Worm (Caenorhabditis elegans) whole organism, L2 larva: ENCODE results near the gene C07E3.9.

Experiments used
- C34F6.9 ChIP-seq: fragments of 150-350 bp; optimal IDR thresholded peaks from 2 replicates; lab custom pipeline; 2014; ENCODE audit warnings: missing biosample characterization, missing genetic modification characterization
- F13H6.1 ChIP-seq: sonication (generic microtip); optimal IDR thresholded peaks from 2 replicates; lab custom pipeline; 2016; ENCODE audit warnings: missing genetic modification characterization, missing compliant biosample characterization
- R02D3.7 ChIP-seq: fragments of 150-350 bp; optimal IDR thresholded peaks from 2 replicates; lab custom pipeline; 2014; ENCODE audit warnings: missing biosample characterization, missing genetic modification characterization
- ZK546.5 ChIP-seq: sonication (generic microtip); optimal IDR thresholded peaks from 2 replicates; lab custom pipeline; 2017; ENCODE audit warnings: missing biosample characterization, missing genetic modification characterization
- aly-2 ChIP-seq: fragments of 150-350 bp; optimal IDR thresholded peaks from 2 replicates; lab custom pipeline; 2014; ENCODE audit warnings: missing biosample characterization, missing genetic modification characterization
- ama-1 ChIP-seq: fragments of 150-350 bp; optimal IDR thresholded peaks from 2 replicates; lab custom pipeline; 2018; ENCODE audit warnings: inconsistent platforms
- blmp-1 ChIP-seq: sonication (generic microtip); optimal IDR thresholded peaks from 2 replicates; lab custom pipeline; 2017; ENCODE audit warnings: missing genetic modification characterization, mild to moderate bottlenecking, missing compliant biosample characterization, antibody characterized with exemption, moderate library complexity; ENCODE audit not compliant: insufficient read depth
- ceh-82 ChIP-seq: fragments of 150-350 bp; optimal IDR thresholded peaks from 2 replicates; lab custom pipeline; 2014; ENCODE audit warnings: missing biosample characterization, missing genetic modification characterization
- crh-2 ChIP-seq: sonication (generic microtip); optimal IDR thresholded peaks from 2 replicates; lab custom pipeline; 2017; ENCODE audit warnings: missing biosample characterization, missing genetic modification characterization
- elt-1 ChIP-seq: fragments of 150-350 bp; optimal IDR thresholded peaks from 2 replicates; lab custom pipeline; 2014; ENCODE audit warnings: missing biosample characterization, missing genetic modification characterization
- elt-3 ChIP-seq: sonication (generic microtip); optimal IDR thresholded peaks from 2 replicates; lab custom pipeline; 2017; ENCODE audit warnings: missing biosample characterization, missing genetic modification characterization
- gmeb-1 ChIP-seq: fragments of 150-350 bp; optimal IDR thresholded peaks from 2 replicates; lab custom pipeline; 2014; ENCODE audit warnings: missing biosample characterization, missing genetic modification characterization
- lin-13 ChIP-seq: fragments of 150-350 bp; optimal IDR thresholded peaks from 2 replicates; lab custom pipeline; 2014; ENCODE audit warnings: missing biosample characterization, missing genetic modification reagents, missing genetic modification characterization
- lin-39 ChIP-seq: fragments of 150-350 bp; optimal IDR thresholded peaks from 2 replicates; lab custom pipeline; 2014; ENCODE audit warnings: missing biosample characterization, missing genetic modification reagents, missing genetic modification characterization
- lsy-2 ChIP-seq, 2 experiments: fragments of 150-350 bp in 1 of 2; sonication (generic microtip) in 1 of 2; optimal IDR thresholded peaks; 2 replicates each; lab custom pipeline; 2014 to 2017; ENCODE audit warnings: missing biosample characterization in 2 of 2, missing genetic modification characterization in 2 of 2
- mab-5 ChIP-seq: fragments of 150-350 bp; optimal IDR thresholded peaks from 2 replicates; lab custom pipeline; 2014; ENCODE audit warnings: missing biosample characterization, missing genetic modification characterization
- mdl-1 ChIP-seq, 2 experiments: fragments of 150-350 bp in 1 of 2; sonication (generic microtip) in 1 of 2; optimal IDR thresholded peaks; 2 replicates each; lab custom pipeline; 2017; ENCODE audit warnings: missing biosample characterization in 2 of 2, missing genetic modification characterization in 2 of 2
- nhr-10 ChIP-seq: sonication (generic microtip); optimal IDR thresholded peaks from 2 replicates; lab custom pipeline; 2017; ENCODE audit warnings: missing biosample characterization, missing genetic modification characterization
- nhr-11 ChIP-seq: fragments of 150-350 bp; optimal IDR thresholded peaks from 2 replicates; lab custom pipeline; 2014; ENCODE audit warnings: missing biosample characterization, missing genetic modification characterization
- nhr-12 ChIP-seq: fragments of 150-350 bp; optimal IDR thresholded peaks from 2 replicates; lab custom pipeline; 2014; ENCODE audit warnings: missing biosample characterization, missing genetic modification characterization
- nhr-129 ChIP-seq: fragments of 150-350 bp; optimal IDR thresholded peaks from 2 replicates; lab custom pipeline; 2014; ENCODE audit warnings: missing biosample characterization, missing genetic modification characterization
- nhr-21 ChIP-seq: fragments of 150-350 bp; optimal IDR thresholded peaks from 2 replicates; lab custom pipeline; 2014; ENCODE audit warnings: missing biosample characterization, missing genetic modification characterization
- nhr-23 ChIP-seq: fragments of 150-350 bp; optimal IDR thresholded peaks from 2 replicates; lab custom pipeline; 2014; ENCODE audit warnings: missing biosample characterization, missing genetic modification reagents, missing genetic modification characterization
- nhr-25 ChIP-seq: fragments of 150-350 bp; sonication (generic microtip); optimal IDR thresholded peaks from 3 replicates; lab custom pipeline; 2014; ENCODE audit warnings: missing biosample characterization, missing genetic modification characterization
- nhr-6 ChIP-seq: fragments of 150-350 bp; optimal IDR thresholded peaks from 2 replicates; lab custom pipeline; 2014; ENCODE audit warnings: missing biosample characterization, missing genetic modification characterization
- nhr-77 ChIP-seq: fragments of 150-350 bp; optimal IDR thresholded peaks from 2 replicates; lab custom pipeline; 2014; ENCODE audit warnings: missing biosample characterization, missing genetic modification characterization
- sem-4 ChIP-seq: fragments of 150-350 bp; optimal IDR thresholded peaks from 2 replicates; lab custom pipeline; 2014; ENCODE audit warnings: missing biosample characterization, missing genetic modification reagents, missing genetic modification characterization
- skn-1 ChIP-seq: sonication (generic microtip); optimal IDR thresholded peaks from 2 replicates; lab custom pipeline; 2017; ENCODE audit warnings: missing biosample characterization, missing genetic modification characterization
- sma-3 ChIP-seq: sonication (generic microtip); optimal IDR thresholded peaks from 2 replicates; lab custom pipeline; 2016; ENCODE audit warnings: missing genetic modification reagents, missing genetic modification characterization, missing compliant biosample characterization
- sma-9 ChIP-seq, 2 experiments: fragments of 150-350 bp in 1 of 2; sonication (generic microtip) in 1 of 2; optimal IDR thresholded peaks; 2 replicates each; lab custom pipeline; 2014 to 2016; ENCODE audit warnings: missing genetic modification characterization in 2 of 2, mild to moderate bottlenecking in 1 of 2, missing biosample characterization in 1 of 2, missing compliant biosample characterization in 1 of 2, missing genetic modification reagents in 1 of 2, moderate library complexity in 1 of 2
- unc-55 ChIP-seq: fragments of 150-350 bp; sonication (generic microtip); optimal IDR thresholded peaks from 3 replicates; lab custom pipeline; 2014; ENCODE audit warnings: missing biosample characterization, missing genetic modification reagents, missing genetic modification characterization
- unc-62 ChIP-seq: fragments of 150-350 bp; optimal IDR thresholded peaks from 2 replicates; lab custom pipeline; 2014; ENCODE audit warnings: missing biosample characterization, missing genetic modification reagents, missing genetic modification characterization
- zag-1 ChIP-seq: fragments of 150-350 bp; optimal IDR thresholded peaks from 2 replicates; lab custom pipeline; 2014; ENCODE audit warnings: missing biosample characterization, missing genetic modification characterization
- ztf-1 ChIP-seq: fragments of 200-800 bp; sonication (Bioruptor generic); conservative IDR thresholded peaks from 2 replicates; pipeline ENCODE4 v1.3.6; 2022; ENCODE audit warnings: missing genetic modification characterization, missing compliant biosample characterization
- ztf-4 ChIP-seq: fragments of 150-350 bp; optimal IDR thresholded peaks from 2 replicates; lab custom pipeline; 2014; ENCODE audit warnings: missing biosample characterization, missing genetic modification characterization

The C07E3.9 gene

DNA sequence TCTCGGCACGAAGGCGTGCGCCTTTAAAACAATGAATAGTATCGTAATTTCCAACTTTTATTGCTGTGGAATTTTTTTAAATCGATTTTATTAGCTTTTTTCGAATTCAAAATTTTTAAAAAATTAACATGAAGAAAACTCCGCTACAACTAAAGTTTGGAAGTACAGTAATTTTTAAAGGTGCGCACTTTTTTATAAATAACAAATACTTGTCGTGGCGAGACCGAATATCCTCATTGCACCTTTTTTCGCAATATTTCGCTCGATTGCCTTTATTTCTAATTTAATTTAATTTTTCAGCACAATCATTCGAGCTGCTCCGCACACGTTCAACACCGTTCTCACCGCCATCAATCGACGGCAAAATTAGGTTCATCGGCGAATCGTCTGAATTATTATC lies 40.3 kb downstream of the C07E3.9 start, which contains the start of the genes T09F3.2 and T09F3.7:
T09F3.2 (plus strand) TSS at position 301 of the 400 bp plus-strand sequence.
T09F3.7 (plus strand) TSS at position 315 of the 400 bp plus-strand sequence.
- TF ChIP-seq mab-5 (no peak), skn-1 (tag; lab: Kevin White, UChicago) (no peak), nhr-6 (no peak), nhr-23 (tag; lab: Kevin White, UChicago) (no peak), elt-1 (tag; lab: Kevin White, UChicago) (no peak), blmp-1 (tag; lab: Kevin White, UChicago) (no peak), nhr-11 (tag; lab: Kevin White, UChicago) (no peak), lsy-2 (tag; optimal IDR thresholded peaks at IDR 0.05; lab: Kevin White, UChicago) (no peak), nhr-25 (no peak), sma-3 (GFP tag; lab: Kevin White, UChicago) (no peak), R02D3.7 (tag; lab: Kevin White, UChicago) (no peak)

DNA sequence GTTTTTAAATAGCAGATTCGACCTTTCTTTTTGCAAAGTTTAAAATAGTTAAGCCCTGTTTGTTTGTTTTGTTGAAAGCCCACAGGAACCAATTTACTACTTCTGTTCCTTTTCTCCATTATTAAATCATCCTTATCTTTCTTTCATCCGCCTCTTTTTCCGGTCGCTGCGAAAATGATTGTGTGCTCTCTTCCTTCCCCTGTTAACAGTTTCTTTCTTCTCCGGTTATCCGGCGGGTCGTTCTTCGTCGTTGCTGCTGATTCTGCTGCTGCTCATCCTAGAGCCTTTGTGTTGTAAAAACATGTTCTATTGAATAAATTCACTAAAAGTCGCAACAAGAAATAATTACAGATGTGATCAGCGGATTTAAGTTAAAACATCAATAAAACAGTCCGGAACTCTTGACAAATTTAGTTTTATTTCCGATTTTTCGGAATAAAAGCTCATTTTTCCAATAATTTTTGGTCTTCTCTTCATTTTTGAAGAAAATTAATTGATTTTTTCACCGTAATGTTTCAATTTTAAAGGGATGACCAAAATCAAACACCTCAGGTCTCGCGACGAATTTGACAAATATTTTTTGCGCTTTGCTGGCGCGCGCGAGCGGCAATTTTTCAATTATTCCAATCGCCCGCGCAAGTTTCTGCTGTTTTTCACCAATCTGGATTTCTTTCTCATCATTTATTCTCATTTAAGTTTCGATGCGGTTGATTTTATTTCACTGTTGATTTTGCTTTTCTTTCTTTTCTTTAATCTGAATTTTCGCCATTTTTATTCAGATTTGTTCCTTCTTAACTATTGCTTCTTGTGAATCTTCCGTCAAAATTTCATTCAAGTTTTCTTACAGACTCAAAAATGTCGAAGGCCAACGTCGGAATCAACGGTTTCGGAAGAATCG lies 43.0 kb downstream of the C07E3.9 start, which contains the start of gene gpd-1:
gpd-1 (plus strand) TSS at position 848 of the 898 bp plus-strand sequence.
- no peak for TF ChIP-seq ama-1 (lab: Kevin White, UChicago)
- no peak for TF ChIP-seq ztf-4 (tag; lab: Kevin White, UChicago)
- no peak for TF ChIP-seq unc-62 (GFP tag; lab: Kevin White, UChicago)
- TF ChIP-seq ceh-82 (tag; lab: Kevin White, UChicago), result no peak
- TF ChIP-seq sma-3 (GFP tag; lab: Kevin White, UChicago), result no peak
- TF ChIP-seq elt-3 (tag; lab: Kevin White, UChicago), result no peak
- no peak for TF ChIP-seq nhr-21
- TF ChIP-seq skn-1 (tag; lab: Kevin White, UChicago), result no peak
- TF ChIP-seq, all 48 proteins: peak for 0

- TF ChIP-seq nhr-10 (tag; lab: Kevin White, UChicago) (no peak), nhr-77 (no peak), lin-13 (GFP tag; lab: Kevin White, UChicago) (peak; percentile 56), nhr-12 (tag; lab: Kevin White, UChicago) (no peak), nhr-23 (tag; lab: Kevin White, UChicago) (no peak), ama-1 (lab: Kevin White, UChicago) (no peak), skn-1 (tag; lab: Kevin White, UChicago) (no peak), ZK546.5 (tag; lab: Kevin White, UChicago) (no peak), F13H6.1 (tag; lab: Kevin White, UChicago) (peak; percentile 45), sma-9 (GFP tag; optimal IDR thresholded peaks at IDR 0.05; lab: Kevin White, UChicago) (peak; percentile 87), sma-9 (tag; optimal IDR thresholded peaks at IDR 0.05; lab: Kevin White, UChicago) (no peak), ztf-1 (no peak), lin-39 (tag; lab: Kevin White, UChicago) (no peak), sem-4 (tag; lab: Kevin White, UChicago) (peak; percentile 19), unc-55 (peak; percentile 81), ztf-4 (tag; lab: Kevin White, UChicago) (no peak), gmeb-1 (tag; lab: Kevin White, UChicago) (peak; percentile 72), nhr-129 (tag; lab: Kevin White, UChicago) (no peak), lsy-2 (tag; optimal IDR thresholded peaks at IDR 0.05; lab: Kevin White, UChicago) (peak; percentile 18 to 75), C34F6.9 (tag; lab: Kevin White, UChicago) (peak; percentile 43), R02D3.7 (tag; lab: Kevin White, UChicago) (no peak), nhr-25 (peak; percentile 65), crh-2 (tag; lab: Kevin White, UChicago) (peak; percentile 63), mab-5 (no peak), nhr-21 (no peak), unc-62 (GFP tag; lab: Kevin White, UChicago) (no peak), zag-1 (tag; lab: Kevin White, UChicago) (no peak), aly-2 (tag; lab: Kevin White, UChicago) (no peak), sma-3 (GFP tag; lab: Kevin White, UChicago) (peak; percentile 65), mdl-1 (tag; optimal IDR thresholded peaks at IDR 0.05; lab: Kevin White, UChicago) (no peak)
Observed at ce11 chrII:10395303-10395757, 44.8 kb downstream of the C07E3.9 start, which contains the start of gene T09F3.4. Gene T09F3.4 (plus strand): TSS chrII:10395707.
